Worm (Caenorhabditis elegans) whole organism, young adult: ENCODE results near the gene pot-1.

Experiments
- F37B4.10 ChIP-seq: fragments of 200-800 bp; sonication (Bioruptor generic); IDR thresholded peaks from 2 replicates; pipeline ENCODE4 v1.3.6; 2022; ENCODE audit warnings: missing genetic modification characterization, missing compliant biosample characterization
- akir-1 ChIP-seq: fragments of 200-800 bp; sonication (Bioruptor generic); optimal IDR thresholded peaks from 2 replicates; lab custom pipeline; 2018; ENCODE audit warnings: mild to moderate bottlenecking, missing genetic modification characterization, moderate library complexity, missing compliant biosample characterization
- attf-5 ChIP-seq: fragments of 200-800 bp; sonication (Bioruptor generic); optimal IDR thresholded peaks from 2 replicates; lab custom pipeline; 2018; ENCODE audit warnings: mild to moderate bottlenecking, missing genetic modification characterization, missing compliant biosample characterization
- nfyb-1 ChIP-seq: fragments of 200-800 bp; sonication (Bioruptor generic); IDR thresholded peaks from 2 replicates; pipeline ENCODE4 v1.3.6; 2022; ENCODE audit warnings: missing genetic modification reagents, missing genetic modification characterization, missing compliant biosample characterization
- rpc-1 ChIP-seq, 2 experiments: fragments of 150-350 bp in 1 of 2; sonication (generic microtip) in 1 of 2; optimal IDR thresholded peaks; 2 replicates each; lab custom pipeline; 2014 to 2018; ENCODE audit warnings: missing biosample characterization in 1 of 2, missing genetic modification characterization in 1 of 2, missing genetic modification reagents in 1 of 2, missing genotype in 1 of 2

DNA sequence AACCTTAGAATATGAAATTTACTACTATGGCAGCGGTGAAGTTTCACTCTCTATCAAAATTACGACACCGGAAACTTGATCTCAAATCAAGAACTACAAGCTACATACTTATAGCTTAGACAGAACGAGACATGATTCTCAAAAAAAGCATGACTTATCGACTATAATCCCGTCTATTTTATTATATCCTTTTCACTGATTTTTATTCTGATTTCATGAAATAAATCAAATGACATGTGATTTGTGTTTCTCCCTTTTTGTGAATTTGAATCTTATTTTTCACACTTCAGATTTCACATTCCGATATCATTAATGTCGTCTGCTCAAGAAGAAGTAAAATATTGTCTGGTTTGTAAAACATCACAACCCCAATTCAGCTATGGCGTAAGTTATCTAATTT, 33.5 kb downstream of the pot-1 start, which contains the start of gene ZK418.11:
- TF ChIP-seq nfyb-1: no peak
- TF ChIP-seq attf-5: no peak
- no peak for TF ChIP-seq F37B4.10 (GFP tag; lab: Robert Waterston, UW)
- no peak for TF ChIP-seq rpc-1 (optimal IDR thresholded peaks at IDR 0.05; lab: Kevin White, UChicago)
- TF ChIP-seq rpc-1 (tag; optimal IDR thresholded peaks at IDR 0.05; lab: Kevin White, UChicago): no peak
- TF ChIP-seq akir-1 (GFP tag; lab: Kevin White, UChicago): no peak
